Worm (Caenorhabditis elegans): Measurements from ENCODE around the gene F26F4.2.

ce11 chrIII:4956566-4956965 lies 45.5 kb downstream of the F26F4.2 start, which contains the start of gene C26E6.1:
- no peak for TF ChIP-seq flt-1 (GFP tag; IDR thresholded peaks at IDR 0.05)
- no peak for TF ChIP-seq klf-2 (GFP tag; conservative IDR thresholded peaks at IDR 0.05)
- no peak for TF ChIP-seq ztf-23 (GFP tag; IDR thresholded peaks at IDR 0.05)
- TF ChIP-seq ref-1 (GFP tag; conservative IDR thresholded peaks at IDR 0.05): no peak
- no peak for TF ChIP-seq tab-1 (GFP tag; IDR thresholded peaks at IDR 0.05)
- no peak for TF ChIP-seq cog-1 (tag; optimal IDR thresholded peaks at IDR 0.05)

All from whole organism, midembryonic.